Fruit fly (Drosophila melanogaster) whole organism, embryonic: ENCODE measurements around the gene CG9107.

ENCODE experiments used
- CG11085 ChIP-seq: fragments of 200-800 bp; sonication (Bioruptor generic); IDR thresholded peaks from 2 replicates; pipeline ENCODE4 v1.3.6; 2022; ENCODE audit warnings: missing biosample characterization, missing genetic modification characterization
- CG11504 ChIP-seq: fragments of 200-800 bp; sonication (Bioruptor generic); optimal IDR thresholded peaks from 3 replicates; lab custom pipeline; 2019; ENCODE audit warnings: missing biosample characterization, mild to moderate bottlenecking, missing genetic modification characterization, moderate library complexity
- CG12104 ChIP-seq: fragments of 200-800 bp; sonication (Bioruptor generic); optimal IDR thresholded peaks from 3 replicates; lab custom pipeline; 2016; ENCODE audit warnings: missing biosample characterization, missing genetic modification characterization
- CG12744 ChIP-seq: fragments of 200-800 bp; sonication (Bioruptor generic); optimal IDR thresholded peaks from 2 replicates; lab custom pipeline; 2016; ENCODE audit warnings: missing biosample characterization, missing genetic modification characterization
- CG12769 ChIP-seq: fragments of 200-800 bp; sonication (Bioruptor generic); optimal IDR thresholded peaks from 2 replicates; lab custom pipeline; 2019; ENCODE audit warnings: missing biosample characterization, mild to moderate bottlenecking, missing genetic modification characterization, moderate library complexity
- CG15269 ChIP-seq: fragments of 200-800 bp; sonication (Bioruptor generic); optimal IDR thresholded peaks from 2 replicates; lab custom pipeline; 2018; ENCODE audit warnings: missing biosample characterization, mild to moderate bottlenecking, missing genetic modification characterization, moderate library complexity
- CG16815 ChIP-seq: fragments of 200-800 bp; sonication (Bioruptor generic); optimal IDR thresholded peaks from 3 replicates; lab custom pipeline; 2017; ENCODE audit warnings: missing biosample characterization, mild to moderate bottlenecking, missing genetic modification characterization
- CG17361 ChIP-seq: fragments of 200-800 bp; sonication (Bioruptor generic); IDR thresholded peaks from 3 replicates; pipeline ENCODE4 v1.3.6; 2022; ENCODE audit warnings: missing biosample characterization, missing genetic modification characterization
- CG17912 ChIP-seq: fragments of 200-800 bp; sonication (Bioruptor generic); optimal IDR thresholded peaks from 2 replicates; lab custom pipeline; 2018; ENCODE audit warnings: missing biosample characterization, mild to moderate bottlenecking, missing genetic modification characterization
- CG2116 ChIP-seq: fragments of 200-800 bp; sonication (Bioruptor generic); optimal IDR thresholded peaks from 3 replicates; lab custom pipeline; 2018; ENCODE audit warnings: missing biosample characterization, mild to moderate bottlenecking, missing genetic modification characterization
- CG3065 ChIP-seq: fragments of 200-800 bp; sonication (Bioruptor generic); optimal IDR thresholded peaks from 2 replicates; lab custom pipeline; 2016; ENCODE audit warnings: missing biosample characterization, missing genetic modification characterization
- CG32767 ChIP-seq: fragments of 200-800 bp; sonication (Bioruptor generic); IDR thresholded peaks from 2 replicates; pipeline ENCODE4 v1.3.6; 2022; ENCODE audit warnings: missing biosample characterization, missing genetic modification characterization
- CG4328 ChIP-seq: fragments of 200-800 bp; sonication (Bioruptor generic); optimal IDR thresholded peaks from 3 replicates; lab custom pipeline; 2017; ENCODE audit warnings: missing biosample characterization, missing genetic modification reagents, missing genetic modification characterization
- CG4360 ChIP-seq: fragments of 200-800 bp; sonication (Bioruptor generic); IDR thresholded peaks from 2 replicates; pipeline ENCODE4 v1.3.6; 2022; ENCODE audit warnings: missing biosample characterization, missing genetic modification characterization
- CG5180 ChIP-seq: fragments of 200-800 bp; sonication (Bioruptor generic); optimal IDR thresholded peaks from 3 replicates; lab custom pipeline; 2017; ENCODE audit warnings: missing biosample characterization, missing genetic modification characterization, mild to moderate bottlenecking, moderate library complexity, missing genetic modification reagents
- CG7786 ChIP-seq: fragments of 200-800 bp; sonication (Bioruptor generic); optimal IDR thresholded peaks from 2 replicates; lab custom pipeline; 2016; ENCODE audit warnings: missing biosample characterization, missing genetic modification characterization
- CG8944 ChIP-seq: fragments of 200-800 bp; sonication (Bioruptor generic); optimal IDR thresholded peaks from 3 replicates; lab custom pipeline; 2016; ENCODE audit warnings: missing biosample characterization, missing genetic modification characterization
- Elba2 ChIP-seq: fragments of 200-800 bp; sonication (Bioruptor generic); optimal IDR thresholded peaks from 3 replicates; lab custom pipeline; 2016; ENCODE audit warnings: missing biosample characterization, missing genetic modification characterization
- Gug ChIP-seq: fragments of 200-800 bp; sonication (Bioruptor generic); IDR thresholded peaks from 4 replicates; pipeline ENCODE4 v1.3.6; 2022; ENCODE audit warnings: missing biosample characterization, missing genetic modification characterization
- HLH54F ChIP-seq: fragments of 200-800 bp; sonication (Bioruptor generic); optimal IDR thresholded peaks from 3 replicates; lab custom pipeline; 2016; ENCODE audit warnings: missing biosample characterization, missing genetic modification characterization
- HLHmδ ChIP-seq: fragments of 200-800 bp; sonication (Bioruptor generic); optimal IDR thresholded peaks from 2 replicates; lab custom pipeline; 2018; ENCODE audit warnings: missing biosample characterization, mild to moderate bottlenecking, missing genetic modification characterization, moderate library complexity
- Hey ChIP-seq: fragments of 200-800 bp; sonication (Bioruptor generic); optimal IDR thresholded peaks from 3 replicates; lab custom pipeline; 2018; ENCODE audit warnings: missing biosample characterization, mild to moderate bottlenecking, missing genetic modification characterization
- Hr78 ChIP-seq, 2 experiments: fragments of 200-800 bp in 1 of 2; fragments of >200 bp in 1 of 2; sonication (Bioruptor generic) in 1 of 2; optimal IDR thresholded peaks; 2 replicates each; lab custom pipeline; 2017 to 2019; ENCODE audit warnings: missing biosample characterization in 2 of 2, missing genetic modification characterization in 2 of 2, mild to moderate bottlenecking in 1 of 2, moderate library complexity in 1 of 2
- Lhr ChIP-seq: fragments of 200-800 bp; sonication (Bioruptor generic); optimal IDR thresholded peaks from 3 replicates; lab custom pipeline; 2017; ENCODE audit warnings: mild to moderate bottlenecking, missing biosample characterization, missing genetic modification reagents, missing genetic modification characterization
- Lpt ChIP-seq: fragments of >200 bp; optimal IDR thresholded peaks from 2 replicates; lab custom pipeline; 2018; ENCODE audit warnings: missing biosample characterization, missing genetic modification characterization
- Meics ChIP-seq: fragments of 200-800 bp; sonication (Bioruptor generic); optimal IDR thresholded peaks from 2 replicates; lab custom pipeline; 2017; ENCODE audit warnings: missing biosample characterization, mild to moderate bottlenecking, missing genetic modification characterization
- Optix ChIP-seq: fragments of 200-800 bp; sonication (Bioruptor generic); IDR thresholded peaks from 3 replicates; pipeline ENCODE4 v1.3.6; 2022; ENCODE audit warnings: missing biosample characterization, missing genetic modification characterization
- PHDP ChIP-seq: fragments of 200-800 bp; sonication (Bioruptor generic); optimal IDR thresholded peaks from 3 replicates; lab custom pipeline; 2018; ENCODE audit warnings: missing biosample characterization, mild to moderate bottlenecking, missing genetic modification characterization, moderate library complexity
- Rx ChIP-seq: fragments of 200-800 bp; sonication (Bioruptor generic); IDR thresholded peaks from 2 replicates; pipeline ENCODE4 v1.3.6; 2022; ENCODE audit warnings: missing biosample characterization, missing genetic modification characterization
- Ssrp ChIP-seq: fragments of 200-800 bp; sonication (Bioruptor generic); optimal IDR thresholded peaks from 2 replicates; lab custom pipeline; 2018; ENCODE audit warnings: missing biosample characterization, mild to moderate bottlenecking, missing genetic modification characterization, moderate library complexity
- Trl ChIP-seq, 3 experiments: fragments of >200 bp in 2 of 3; fragments of 200-800 bp in 1 of 3; sonication (Bioruptor generic) in 1 of 3; optimal IDR thresholded peaks; 2 replicates in 1 of 3; 3 replicates in 2 of 3; lab custom pipeline; 2016 to 2017; ENCODE audit warnings: missing biosample characterization in 1 of 3, missing genetic modification characterization in 1 of 3
- ab ChIP-seq: fragments of 200-800 bp; sonication (Bioruptor generic); optimal IDR thresholded peaks from 2 replicates; lab custom pipeline; 2016; ENCODE audit warnings: missing biosample characterization, missing genetic modification characterization
- ase ChIP-seq: fragments of 200-800 bp; sonication (Bioruptor generic); IDR thresholded peaks from 3 replicates; pipeline ENCODE4 v1.3.6; 2022; ENCODE audit warnings: missing biosample characterization, missing genetic modification characterization
- bab2 ChIP-seq: fragments of 200-800 bp; sonication (Bioruptor generic); optimal IDR thresholded peaks from 2 replicates; lab custom pipeline; 2016; ENCODE audit warnings: missing biosample characterization, missing genetic modification characterization
- cg ChIP-seq: fragments of 200-800 bp; sonication (Bioruptor generic); optimal IDR thresholded peaks from 3 replicates; lab custom pipeline; 2019; ENCODE audit warnings: missing biosample characterization, mild to moderate bottlenecking, missing genetic modification characterization, moderate library complexity
- ci ChIP-seq: fragments of 200-800 bp; sonication (Bioruptor generic); IDR thresholded peaks from 3 replicates; pipeline ENCODE4 v1.3.6; 2022; ENCODE audit warnings: missing biosample characterization, missing genetic modification characterization
- crc ChIP-seq: fragments of 200-800 bp; sonication (Bioruptor generic); optimal IDR thresholded peaks from 2 replicates; lab custom pipeline; 2016; ENCODE audit warnings: missing biosample characterization, missing genetic modification characterization
- danr ChIP-seq: fragments of 200-800 bp; sonication (Bioruptor generic); IDR thresholded peaks from 2 replicates; pipeline ENCODE4 v1.3.6; 2022; ENCODE audit warnings: missing biosample characterization, missing genetic modification characterization
- fd96Cb ChIP-seq: fragments of 200-800 bp; sonication (Bioruptor generic); optimal IDR thresholded peaks from 2 replicates; lab custom pipeline; 2018; ENCODE audit warnings: missing biosample characterization, mild to moderate bottlenecking, missing genetic modification characterization, moderate library complexity
- hbn ChIP-seq: fragments of 200-800 bp; sonication (Bioruptor generic); IDR thresholded peaks from 2 replicates; pipeline ENCODE4 v1.3.6; 2022; ENCODE audit warnings: missing biosample characterization, missing genetic modification characterization; ENCODE audit not compliant: partially characterized antibody
- lmd ChIP-seq: fragments of 200-800 bp; sonication (Bioruptor generic); IDR thresholded peaks from 2 replicates; pipeline ENCODE4 v1.3.6; 2022; ENCODE audit warnings: missing biosample characterization, missing genetic modification characterization
- mam ChIP-seq: fragments of 200-800 bp; sonication (Bioruptor generic); optimal IDR thresholded peaks from 3 replicates; lab custom pipeline; 2016; ENCODE audit warnings: missing biosample characterization, missing genetic modification characterization
- mld ChIP-seq: fragments of 200-800 bp; sonication (Bioruptor generic); IDR thresholded peaks from 3 replicates; pipeline ENCODE4 v1.3.6; 2022; ENCODE audit warnings: missing biosample characterization, missing genetic modification characterization; ENCODE audit not compliant: partially characterized antibody
- pfk ChIP-seq: fragments of 200-800 bp; sonication (Bioruptor generic); optimal IDR thresholded peaks from 2 replicates; lab custom pipeline; 2018; ENCODE audit warnings: missing biosample characterization, mild to moderate bottlenecking, missing genetic modification characterization, moderate library complexity
- rib ChIP-seq: fragments of 200-800 bp; sonication (Bioruptor generic); IDR thresholded peaks from 2 replicates; pipeline ENCODE4 v1.3.6; 2022; ENCODE audit warnings: missing biosample characterization, missing genetic modification characterization
- sens ChIP-seq: fragments of 200-800 bp; sonication (Bioruptor generic); peaks from one replicate; lab custom pipeline; 2016; ENCODE audit warnings: missing biosample characterization, missing genetic modification characterization
- seq ChIP-seq: fragments of 200-800 bp; sonication (Bioruptor generic); IDR thresholded peaks from 2 replicates; pipeline ENCODE4 v1.3.6; 2022; ENCODE audit warnings: missing biosample characterization, missing genetic modification characterization
- sisA ChIP-seq: fragments of 200-800 bp; sonication (Bioruptor generic); IDR thresholded peaks from 2 replicates; pipeline ENCODE4 v1.3.6; 2022; ENCODE audit warnings: missing biosample characterization, missing genetic modification characterization
- ssp ChIP-seq: fragments of 200-800 bp; sonication (Bioruptor generic); IDR thresholded peaks from 2 replicates; pipeline ENCODE4 v1.3.6; 2022; ENCODE audit warnings: missing biosample characterization, missing genetic modification characterization
- tx ChIP-seq: fragments of 200-800 bp; sonication (Bioruptor generic); optimal IDR thresholded peaks from 2 replicates; lab custom pipeline; 2016; ENCODE audit warnings: missing biosample characterization, missing genetic modification characterization
- wdn ChIP-seq: fragments of 200-800 bp; sonication (Bioruptor generic); IDR thresholded peaks from 2 replicates; pipeline ENCODE4 v1.3.6; 2022; ENCODE audit warnings: missing biosample characterization, missing genetic modification characterization

The CG9107 gene

dm6 chr2L:6070656-6071231 lies 46.4 kb upstream of the CG9107 start, which contains the start of the genes CG9154 and Kr-h2 (continued):
- TF ChIP-seq cg (GFP tag; lab: Kevin White, UChicago) (no peak), bab2 (GFP tag; lab: Kevin White, UChicago) (no peak), CG4328 (GFP tag; lab: Kevin White, UChicago) (peak; percentile 24), CG15269 (tag; lab: Kevin White, UChicago) (peak; percentile 33), CG11504 (tag; lab: Kevin White, UChicago) (peak; percentile 39), CG7786 (GFP tag; lab: Kevin White, UChicago) (no peak), CG17912 (GFP tag; lab: Kevin White, UChicago) (no peak), mam (GFP tag; lab: Kevin White, UChicago) (peak; percentile 8), sisA (GFP tag; lab: Robert Waterston, UW) (no peak), CG5180 (GFP tag; lab: Kevin White, UChicago) (no peak), CG8944 (no peak), wdn (GFP tag; lab: Robert Waterston, UW) (no peak), CG3065 (GFP tag; lab: Kevin White, UChicago) (no peak), lmd (GFP tag; lab: Robert Waterston, UW) (no peak), crc (GFP tag; lab: Kevin White, UChicago) (no peak), ci (GFP tag; lab: Robert Waterston, UW) (no peak), CG17361 (GFP tag; lab: Robert Waterston, UW) (peak; percentile 54), Meics (GFP tag; lab: Kevin White, UChicago) (peak; percentile 32), Hey (no peak), ssp (GFP tag; lab: Robert Waterston, UW) (0 out of 2 replicates have a peak, but pooled peaks have one; percentile 18), pfk (GFP tag; lab: Kevin White, UChicago) (no peak), Hr78 (GFP tag; optimal IDR thresholded peaks at IDR 0.05; lab: Kevin White, UChicago) (no peak), Trl (optimal IDR thresholded peaks at IDR 0.05; lab: Kevin White, UChicago) (no peak), Trl (GFP tag; optimal IDR thresholded peaks at IDR 0.05; lab: Kevin White, UChicago) (no peak), CG12769 (peak; percentile 5), tx (GFP tag; lab: Kevin White, UChicago) (no peak), rib (no peak), danr (GFP tag; lab: Robert Waterston, UW) (no peak), mld (peak; percentile 55; the same call in 1 of the 3 replicates), CG16815 (GFP tag; lab: Kevin White, UChicago) (no peak), CG12744 (GFP tag; lab: Kevin White, UChicago) (no peak), Lhr (GFP tag; lab: Kevin White, UChicago) (peak; percentile 83), Optix (GFP tag; lab: Robert Waterston, UW) (no peak), CG11085 (no peak), Lpt (no peak), HLH54F (peak; percentile 15), CG32767 (no peak), seq (GFP tag; lab: Robert Waterston, UW) (no peak), CG2116 (GFP tag; lab: Kevin White, UChicago) (peak; percentile 98), PHDP (tag; lab: Kevin White, UChicago) (peak; percentile 29), Elba2 (GFP tag; lab: Kevin White, UChicago) (no peak), CG4360 (GFP tag; lab: Robert Waterston, UW) (no peak), ase (no peak), Rx (no peak), fd96Cb (tag; lab: Kevin White, UChicago) (no peak), ab (no peak), Gug (no peak), sens (GFP tag; lab: Kevin White, UChicago) (peak; percentile 88), CG12104 (no peak), hbn (GFP tag; lab: Robert Waterston, UW) (peak; percentile 33; the same call in 1 of the 2 replicates), HLHmδ (GFP tag; lab: Kevin White, UChicago) (no peak), Ssrp (tag; lab: Kevin White, UChicago) (no peak)
